Fruit fly (Drosophila melanogaster): ENCODE results near the gene CG43102.

- TF ChIP-seq Dll (optimal IDR thresholded peaks at IDR 0.05) = no peak
- TF ChIP-seq pan (optimal IDR thresholded peaks at IDR 0.05) = no peak
- no peak for TF ChIP-seq psq (optimal IDR thresholded peaks at IDR 0.05)
Measured at dm6 chr3R:17789937-17790336, 4.4 kb downstream of the CG43102 start.
